Worm (Caenorhabditis elegans) whole organism, L1 larva: ENCODE data around the gene ugt-2.

Source experiments
- F16B12.6 ChIP-seq: fragments of 150-350 bp; optimal IDR thresholded peaks from 2 replicates; lab custom pipeline; 2014; ENCODE audit warnings: missing biosample characterization, missing genetic modification characterization
- aha-1 ChIP-seq: fragments of 150-350 bp; optimal IDR thresholded peaks from 2 replicates; lab custom pipeline; 2014; ENCODE audit warnings: missing biosample characterization, missing genetic modification characterization
- alr-1 ChIP-seq: fragments of 200-800 bp; sonication (Bioruptor generic); optimal IDR thresholded peaks from 2 replicates; lab custom pipeline; 2018; ENCODE audit warnings: borderline replicate concordance, mild to moderate bottlenecking, missing genetic modification characterization, missing compliant biosample characterization
- blmp-1 ChIP-seq: fragments of 150-350 bp; optimal IDR thresholded peaks from 2 replicates; lab custom pipeline; 2014; ENCODE audit warnings: missing biosample characterization, missing genetic modification characterization
- ceh-63 ChIP-seq: fragments of 200-800 bp; sonication (Bioruptor generic); optimal IDR thresholded peaks from 2 replicates; lab custom pipeline; 2018; ENCODE audit warnings: mild to moderate bottlenecking, missing genetic modification characterization, missing compliant biosample characterization
- ceh-8 ChIP-seq: fragments of 200-800 bp; sonication (Bioruptor generic); optimal IDR thresholded peaks from 2 replicates; lab custom pipeline; 2018; ENCODE audit warnings: mild to moderate bottlenecking, missing genetic modification characterization, moderate library complexity, missing compliant biosample characterization
- ceh-82 ChIP-seq, 3 experiments: fragments of 150-350 bp in 1 of 3; sonication (generic microtip) in 2 of 3; optimal IDR thresholded peaks; 2 replicates each; lab custom pipeline; 2014 to 2017; ENCODE audit warnings: missing biosample characterization in 3 of 3, missing genetic modification characterization in 3 of 3
- egl-13 ChIP-seq: sonication (generic microtip); optimal IDR thresholded peaks from 2 replicates; lab custom pipeline; 2016; ENCODE audit warnings: missing genotype, missing genetic modification reagents, missing genetic modification characterization, missing compliant biosample characterization
- elt-2 ChIP-seq: sonication (generic microtip); optimal IDR thresholded peaks from 2 replicates; lab custom pipeline; 2016; ENCODE audit warnings: missing genetic modification characterization, mild to moderate bottlenecking, inconsistent platforms, missing compliant biosample characterization, missing genetic modification reagents
- elt-3 ChIP-seq, 6 experiments: fragments of 150-350 bp in 1 of 6; sonication (generic microtip); optimal IDR thresholded peaks; 2 replicates each; lab custom pipeline; 2017 to 2018; ENCODE audit warnings: missing biosample characterization in 6 of 6, missing genetic modification characterization in 6 of 6, inconsistent platforms in 1 of 6
- ets-5 ChIP-seq: fragments of 200-800 bp; sonication (Bioruptor generic); IDR thresholded peaks from 2 replicates; pipeline ENCODE4 v1.3.6; 2022; ENCODE audit warnings: missing genetic modification characterization, missing compliant biosample characterization
- fkh-4 ChIP-seq: sonication (generic microtip); optimal IDR thresholded peaks from 2 replicates; lab custom pipeline; 2016; ENCODE audit warnings: missing compliant biosample characterization, missing genetic modification characterization, borderline replicate concordance
- fkh-8 ChIP-seq: sonication (generic microtip); optimal IDR thresholded peaks from 2 replicates; lab custom pipeline; 2016; ENCODE audit warnings: mild to moderate bottlenecking, missing genetic modification characterization, missing compliant biosample characterization
- grh-1 ChIP-seq: fragments of 200-800 bp; sonication (Bioruptor generic); IDR thresholded peaks from 2 replicates; pipeline ENCODE4 v1.3.6; 2022; ENCODE audit warnings: missing genetic modification reagents, missing genetic modification characterization, missing compliant biosample characterization
- hlh-4 ChIP-seq: sonication (generic microtip); optimal IDR thresholded peaks from 2 replicates; lab custom pipeline; 2016; ENCODE audit warnings: mild to moderate bottlenecking, missing genetic modification characterization, missing compliant biosample characterization
- jun-1 ChIP-seq: fragments of 150-350 bp; optimal IDR thresholded peaks from 2 replicates; lab custom pipeline; 2014; ENCODE audit warnings: missing biosample characterization, missing genetic modification reagents, missing genetic modification characterization
- lin-14 ChIP-seq: fragments of 200-800 bp; sonication (Bioruptor generic); optimal IDR thresholded peaks from 2 replicates; lab custom pipeline; 2018; ENCODE audit warnings: mild to moderate bottlenecking, missing genetic modification characterization, moderate library complexity, missing compliant biosample characterization
- lin-35 ChIP-seq, 2 experiments: fragments of 150-350 bp; optimal IDR thresholded peaks; 2 replicates each; lab custom pipeline; 2014; ENCODE audit warnings: missing biosample characterization in 2 of 2, missing genetic modification characterization in 2 of 2, missing genetic modification reagents in 2 of 2
- lsy-2 ChIP-seq, 2 experiments: fragments of 150-350 bp; optimal IDR thresholded peaks; 2 replicates each; lab custom pipeline; 2014; ENCODE audit warnings: missing biosample characterization in 2 of 2, missing genetic modification characterization in 2 of 2
- mdl-1 ChIP-seq, 2 experiments: fragments of 150-350 bp; optimal IDR thresholded peaks; 2 replicates each; lab custom pipeline; 2014 to 2017; ENCODE audit warnings: missing biosample characterization in 2 of 2, missing genetic modification characterization in 2 of 2, inconsistent platforms in 1 of 2
- mef-2 ChIP-seq: fragments of 150-350 bp; optimal IDR thresholded peaks from 2 replicates; lab custom pipeline; 2014; ENCODE audit warnings: missing biosample characterization, missing genetic modification characterization
- mep-1 ChIP-seq: fragments of 150-350 bp; optimal IDR thresholded peaks from 2 replicates; lab custom pipeline; 2014; ENCODE audit warnings: missing biosample characterization, missing genetic modification characterization
- nhr-11 ChIP-seq: fragments of 150-350 bp; optimal IDR thresholded peaks from 2 replicates; lab custom pipeline; 2014; ENCODE audit warnings: missing biosample characterization, missing genetic modification characterization
- nhr-20 ChIP-seq: sonication (generic microtip); optimal IDR thresholded peaks from 2 replicates; lab custom pipeline; 2016; ENCODE audit warnings: mild to moderate bottlenecking, missing genetic modification characterization, missing compliant biosample characterization
- nhr-28 ChIP-seq: fragments of 150-350 bp; optimal IDR thresholded peaks from 2 replicates; lab custom pipeline; 2014; ENCODE audit warnings: missing biosample characterization, missing genetic modification characterization
- nhr-71 ChIP-seq: sonication (generic microtip); optimal IDR thresholded peaks from 2 replicates; lab custom pipeline; 2016; ENCODE audit warnings: mild to moderate bottlenecking, missing genetic modification characterization, moderate library complexity, missing compliant biosample characterization
- nhr-76 ChIP-seq: sonication (generic microtip); optimal IDR thresholded peaks from 2 replicates; lab custom pipeline; 2017; ENCODE audit warnings: missing biosample characterization, missing genetic modification characterization
- nhr-77 ChIP-seq: fragments of 150-350 bp; optimal IDR thresholded peaks from 2 replicates; lab custom pipeline; 2014; ENCODE audit warnings: missing biosample characterization, missing genetic modification characterization
- nhr-84 ChIP-seq: sonication (generic microtip); optimal IDR thresholded peaks from 2 replicates; lab custom pipeline; 2017; ENCODE audit warnings: missing biosample characterization, missing genetic modification characterization
- nhr-85 ChIP-seq: sonication (generic microtip); peaks from one replicate; lab custom pipeline; 2016; ENCODE audit warnings: missing genetic modification characterization, inconsistent platforms, missing compliant biosample characterization
- pag-3 ChIP-seq: sonication (generic microtip); optimal IDR thresholded peaks from 2 replicates; lab custom pipeline; 2017; ENCODE audit warnings: missing genetic modification characterization, mild to moderate bottlenecking, missing compliant biosample characterization, antibody characterized with exemption, borderline replicate concordance; ENCODE audit not compliant: insufficient read depth
- rnt-1 ChIP-seq: sonication (generic microtip); optimal IDR thresholded peaks from 2 replicates; lab custom pipeline; 2016; ENCODE audit warnings: mild to moderate bottlenecking, missing genetic modification characterization, moderate library complexity, missing compliant biosample characterization
- skn-1 ChIP-seq: fragments of 150-350 bp; optimal IDR thresholded peaks from 2 replicates; lab custom pipeline; 2014; ENCODE audit warnings: missing biosample characterization, missing genetic modification characterization
- sox-4 ChIP-seq: sonication (generic microtip); optimal IDR thresholded peaks from 2 replicates; lab custom pipeline; 2016; ENCODE audit warnings: missing genetic modification characterization, missing compliant biosample characterization
- tlp-1 ChIP-seq: fragments of 150-350 bp; optimal IDR thresholded peaks from 2 replicates; lab custom pipeline; 2014; ENCODE audit warnings: missing biosample characterization, missing genetic modification characterization
- unc-30 ChIP-seq: sonication (generic microtip); optimal IDR thresholded peaks from 2 replicates; lab custom pipeline; 2017; ENCODE audit warnings: missing biosample characterization, missing genetic modification characterization
- unc-62 ChIP-seq: fragments of 150-350 bp; optimal IDR thresholded peaks from 2 replicates; lab custom pipeline; 2014; ENCODE audit warnings: missing biosample characterization, missing genetic modification reagents, missing genetic modification characterization
- unc-86 ChIP-seq: sonication (generic microtip); optimal IDR thresholded peaks from 2 replicates; lab custom pipeline; 2016; ENCODE audit warnings: missing genetic modification characterization, missing compliant biosample characterization
- xbp-1 ChIP-seq: sonication (generic microtip); optimal IDR thresholded peaks from 2 replicates; lab custom pipeline; 2016; ENCODE audit warnings: missing genetic modification characterization, missing compliant biosample characterization
- zag-1 ChIP-seq: fragments of 150-350 bp; optimal IDR thresholded peaks from 2 replicates; lab custom pipeline; 2014; ENCODE audit warnings: missing biosample characterization, missing genetic modification characterization
- ztf-4 ChIP-seq: fragments of 150-350 bp; optimal IDR thresholded peaks from 2 replicates; lab custom pipeline; 2014; ENCODE audit warnings: missing biosample characterization, missing genetic modification characterization

ugt-2 gene

ce11 chrV:10379761-10380160 is 18.8 kb upstream of the ugt-2 start:
- no peak for TF ChIP-seq ztf-4 (tag; lab: Kevin White, UChicago)

- TF ChIP-seq nhr-11 (tag; lab: Kevin White, UChicago) (no peak), fkh-8 (no peak), sox-4 (tag; lab: Kevin White, UChicago) (no peak), ceh-63 (no peak), rnt-1 (tag; lab: Kevin White, UChicago) (no peak), lin-14 (no peak), nhr-84 (tag; lab: Kevin White, UChicago) (no peak), ceh-8 (GFP tag; lab: Kevin White, UChicago) (no peak), unc-86 (tag; lab: Kevin White, UChicago) (no peak), mep-1 (no peak), elt-2 (tag; lab: Kevin White, UChicago) (no peak), tlp-1 (tag; lab: Kevin White, UChicago) (no peak), aha-1 (tag; lab: Kevin White, UChicago) (no peak)
These were observed 16.9 kb upstream of the ugt-2 start, which contains the start of gene abu-1 for ce11 chrV:10381726-10382125. abu-1 (minus strand) TSS chrV:10381826.

- TF ChIP-seq xbp-1 (tag; lab: Kevin White, UChicago): no peak
- no peak for TF ChIP-seq hlh-4 (tag; lab: Kevin White, UChicago)
- TF ChIP-seq nhr-28 (tag; lab: Kevin White, UChicago): no peak
- no peak for TF ChIP-seq elt-3 (tag; optimal IDR thresholded peaks at IDR 0.05; lab: Kevin White, UChicago)
- TF ChIP-seq ets-5 (GFP tag; lab: Robert Waterston, UW): no peak
- TF ChIP-seq lin-35 (GFP tag; optimal IDR thresholded peaks at IDR 0.05; lab: Kevin White, UChicago): no peak
- TF ChIP-seq alr-1 (tag; lab: Kevin White, UChicago): no peak
- no peak for TF ChIP-seq nhr-71 (tag; lab: Kevin White, UChicago)
- no peak for TF ChIP-seq pag-3 (tag; lab: Kevin White, UChicago)
- TF ChIP-seq unc-30 (tag; lab: Kevin White, UChicago): no peak
These were observed 16.5 kb upstream of the ugt-2 start, which contains the start of gene pqn-2 for ce11 chrV:10382142-10382541. pqn-2 (plus strand) TSS chrV:10382442.

- no peak for TF ChIP-seq F16B12.6 (tag; lab: Kevin White, UChicago)
These were observed 14.7 kb upstream of the ugt-2 start, which contains the start of gene spe-10 for ce11 chrV:10383950-10384349. spe-10 (plus strand) TSS chrV:10384250.

- peak; percentile 57 for TF ChIP-seq lin-14
- TF ChIP-seq nhr-77 (tag; lab: Kevin White, UChicago): no peak
- no peak for TF ChIP-seq jun-1
- peak; percentile 32; the same call in 1 of the 2 replicates for TF ChIP-seq grh-1
- peak; percentile 35 for TF ChIP-seq nhr-20 (tag; lab: Kevin White, UChicago)
- no peak for TF ChIP-seq nhr-76 (tag; lab: Kevin White, UChicago)
- TF ChIP-seq egl-13 (tag; lab: Kevin White, UChicago): no peak
- no peak for TF ChIP-seq unc-62 (GFP tag; lab: Kevin White, UChicago)
- no peak for TF ChIP-seq ceh-82 (tag; optimal IDR thresholded peaks at IDR 0.05; lab: Kevin White, UChicago)
- no peak for TF ChIP-seq mdl-1 (tag; optimal IDR thresholded peaks at IDR 0.05; lab: Kevin White, UChicago)
- TF ChIP-seq elt-3 (tag; optimal IDR thresholded peaks at IDR 0.05; lab: Kevin White, UChicago): peak; percentile 47 to 85 (median 66)
- no peak for TF ChIP-seq skn-1 (tag; lab: Kevin White, UChicago)
- peak; percentile 29 for TF ChIP-seq blmp-1 (tag; lab: Kevin White, UChicago)
- TF ChIP-seq mef-2 (tag; lab: Kevin White, UChicago): no peak
- TF ChIP-seq hlh-4 (tag; lab: Kevin White, UChicago): no peak
- TF ChIP-seq zag-1 (tag; lab: Kevin White, UChicago): no peak
- peak in 1 of 2 experiments; percentile 5 for TF ChIP-seq lsy-2 (tag; optimal IDR thresholded peaks at IDR 0.05; lab: Kevin White, UChicago)
- peak; percentile 86 for TF ChIP-seq nhr-85 (tag; lab: Kevin White, UChicago)
- TF ChIP-seq fkh-4 (tag; lab: Kevin White, UChicago): no peak
These were observed 11.2 kb upstream of the ugt-2 start for ce11 chrV:10387412-10387811.
